Fruit fly (Drosophila melanogaster) whole organism: Measurements from ENCODE around the gene Tomosyn.

Experiments used
- CG8478 ChIP-seq: fragments of >200 bp; optimal IDR thresholded peaks from 2 replicates; lab custom pipeline; 2018; ENCODE audit warnings: inconsistent platforms
- Dll ChIP-seq: fragments of >200 bp; optimal IDR thresholded peaks from 2 replicates; lab custom pipeline; 2017
- EcR ChIP-seq, 2 experiments: fragments of >200 bp; optimal IDR thresholded peaks; 2 replicates each; lab custom pipeline; 2017; ENCODE audit warnings: missing biosample characterization in 2 of 2, missing genetic modification characterization in 2 of 2, missing genetic modification reagents in 2 of 2
- pan ChIP-seq: fragments of >200 bp; optimal IDR thresholded peaks from 2 replicates; lab custom pipeline; 2017
- psq ChIP-seq: fragments of >200 bp; optimal IDR thresholded peaks from 2 replicates; lab custom pipeline; 2017
- usp ChIP-seq: fragments of >200 bp; optimal IDR thresholded peaks from 2 replicates; lab custom pipeline; 2017; ENCODE audit warnings: missing biosample characterization, missing genetic modification characterization, mixed read lengths

DNA sequence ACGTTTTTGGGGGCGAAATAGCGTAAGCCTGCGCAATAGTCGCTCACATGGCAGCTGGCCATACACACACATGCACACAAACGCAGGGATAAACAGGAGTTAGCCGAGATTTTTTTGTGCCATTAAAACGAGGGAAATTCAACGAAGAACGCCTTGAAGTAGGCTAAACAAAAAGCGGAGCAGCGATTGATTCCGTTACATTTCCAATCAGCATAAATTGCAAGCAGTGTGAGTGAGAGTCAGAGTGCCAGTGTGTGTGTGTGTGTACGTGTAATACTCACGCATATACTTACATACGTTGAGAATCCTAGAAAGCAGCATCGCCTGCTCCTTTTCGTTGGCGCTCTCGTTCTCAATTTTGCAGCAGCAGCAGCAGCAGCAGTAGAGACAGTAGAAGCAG is 1.8 kb downstream of the Tomosyn start:
- TF ChIP-seq usp (GFP tag; lab: Kevin White, UChicago) (no peak), psq (no peak), pan (lab: Kevin White, UChicago) (no peak), CG8478 (lab: Kevin White, UChicago) (no peak), Dll (lab: Kevin White, UChicago) (no peak), EcR (GFP tag; optimal IDR thresholded peaks at IDR 0.05; lab: Kevin White, UChicago) (no peak)
